Fruit fly (Drosophila melanogaster) whole organism, adult: ENCODE measurements around the gene Mur2B.

ENCODE experiments used
- CG11617 ChIP-seq: fragments of 200-800 bp; sonication (Bioruptor generic); optimal IDR thresholded peaks from 2 replicates; lab custom pipeline; 2017; ENCODE audit warnings: mild to moderate bottlenecking, missing biosample characterization, missing genetic modification reagents, missing genetic modification characterization
- CG12768 ChIP-seq: fragments of 200-800 bp; sonication (Bioruptor generic); optimal IDR thresholded peaks from 2 replicates; lab custom pipeline; 2017; ENCODE audit warnings: missing biosample characterization, missing genetic modification characterization, mild to moderate bottlenecking, moderate library complexity, missing genetic modification reagents
- CG14711 ChIP-seq: fragments of 200-800 bp; sonication (Bioruptor generic); optimal IDR thresholded peaks from 2 replicates; lab custom pipeline; 2018; ENCODE audit warnings: missing biosample characterization, mild to moderate bottlenecking, missing genetic modification characterization, moderate library complexity
- CG1620 ChIP-seq: fragments of 200-800 bp; sonication (Bioruptor generic); optimal IDR thresholded peaks from 2 replicates; lab custom pipeline; 2016; ENCODE audit warnings: missing biosample characterization, missing genetic modification characterization
- CG33017 ChIP-seq: fragments of 200-800 bp; sonication (Bioruptor generic); optimal IDR thresholded peaks from 2 replicates; lab custom pipeline; 2018; ENCODE audit warnings: missing biosample characterization, mild to moderate bottlenecking, missing genetic modification characterization, moderate library complexity
- CG5204 ChIP-seq: fragments of 200-800 bp; sonication (Bioruptor generic); optimal IDR thresholded peaks from 2 replicates; lab custom pipeline; 2016; ENCODE audit warnings: missing biosample characterization, missing genetic modification characterization
- CG7045 ChIP-seq: fragments of 200-800 bp; sonication (Bioruptor generic); optimal IDR thresholded peaks from 2 replicates; lab custom pipeline; 2017; ENCODE audit warnings: missing biosample characterization, mild to moderate bottlenecking, missing genetic modification characterization
- CG7101 ChIP-seq: fragments of 200-800 bp; sonication (Bioruptor generic); optimal IDR thresholded peaks from 2 replicates; lab custom pipeline; 2018; ENCODE audit warnings: missing biosample characterization, mild to moderate bottlenecking, missing genetic modification characterization, moderate library complexity
- Clk ChIP-seq: fragments of 200-800 bp; sonication (Bioruptor generic); optimal IDR thresholded peaks from 2 replicates; lab custom pipeline; 2017; ENCODE audit warnings: missing biosample characterization, missing genetic modification characterization
- Crg-1 ChIP-seq: fragments of 200-800 bp; sonication (Bioruptor generic); optimal IDR thresholded peaks from 2 replicates; lab custom pipeline; 2016; ENCODE audit warnings: missing biosample characterization, missing genetic modification characterization
- Hr96 ChIP-seq: fragments of 200-800 bp; sonication (Bioruptor generic); optimal IDR thresholded peaks from 2 replicates; lab custom pipeline; 2016; ENCODE audit warnings: missing biosample characterization, missing genetic modification characterization
- Mnt ChIP-seq: fragments of 200-800 bp; sonication (Bioruptor generic); optimal IDR thresholded peaks from 2 replicates; lab custom pipeline; 2016; ENCODE audit warnings: missing biosample characterization, mild to moderate bottlenecking, missing genetic modification characterization
- bab1 ChIP-seq: fragments of 200-800 bp; sonication (Bioruptor generic); optimal IDR thresholded peaks from 3 replicates; lab custom pipeline; 2019; ENCODE audit warnings: missing biosample characterization, mild to moderate bottlenecking, missing genetic modification characterization, moderate library complexity
- cic ChIP-seq: fragments of 200-800 bp; sonication (Bioruptor generic); optimal IDR thresholded peaks from 2 replicates; lab custom pipeline; 2017; ENCODE audit warnings: missing biosample characterization, mild to moderate bottlenecking, missing genetic modification characterization, moderate library complexity
- cnc ChIP-seq, 2 experiments: fragments of >200 bp; optimal IDR thresholded peaks; 2 replicates each; lab custom pipeline; 2017
- kay ChIP-seq: fragments of 200-800 bp; sonication (Bioruptor generic); peaks from one replicate; lab custom pipeline; 2016; ENCODE audit warnings: missing biosample characterization, missing genetic modification characterization, borderline replicate concordance
- ovo ChIP-seq: fragments of 200-800 bp; sonication (Bioruptor generic); optimal IDR thresholded peaks from 2 replicates; lab custom pipeline; 2016; ENCODE audit warnings: missing biosample characterization, missing genetic modification characterization
- pad ChIP-seq: fragments of 200-800 bp; sonication (Bioruptor generic); optimal IDR thresholded peaks from 3 replicates; lab custom pipeline; 2017; ENCODE audit warnings: missing biosample characterization, missing genetic modification characterization, mild to moderate bottlenecking, moderate library complexity, missing genetic modification reagents
- tj ChIP-seq: fragments of 200-800 bp; sonication (Bioruptor generic); optimal IDR thresholded peaks from 3 replicates; lab custom pipeline; 2017; ENCODE audit warnings: missing biosample characterization, mild to moderate bottlenecking, missing genetic modification characterization, moderate library complexity
- toe ChIP-seq: fragments of 200-800 bp; sonication (Bioruptor generic); optimal IDR thresholded peaks from 2 replicates; lab custom pipeline; 2016; ENCODE audit warnings: missing biosample characterization, missing genetic modification characterization

Mur2B gene

dm6 chrX:1643640-1644039 is 24.9 kb downstream of the Mur2B start:
- TF ChIP-seq CG33017 (tag; lab: Kevin White, UChicago) (no peak), CG5204 (GFP tag; lab: Kevin White, UChicago) (no peak), CG14711 (no peak), cic (GFP tag; lab: Kevin White, UChicago) (no peak), cnc (optimal IDR thresholded peaks at IDR 0.05; lab: Kevin White, UChicago) (no peak), ovo (no peak), Clk (GFP tag; lab: Kevin White, UChicago) (no peak)

DNA sequence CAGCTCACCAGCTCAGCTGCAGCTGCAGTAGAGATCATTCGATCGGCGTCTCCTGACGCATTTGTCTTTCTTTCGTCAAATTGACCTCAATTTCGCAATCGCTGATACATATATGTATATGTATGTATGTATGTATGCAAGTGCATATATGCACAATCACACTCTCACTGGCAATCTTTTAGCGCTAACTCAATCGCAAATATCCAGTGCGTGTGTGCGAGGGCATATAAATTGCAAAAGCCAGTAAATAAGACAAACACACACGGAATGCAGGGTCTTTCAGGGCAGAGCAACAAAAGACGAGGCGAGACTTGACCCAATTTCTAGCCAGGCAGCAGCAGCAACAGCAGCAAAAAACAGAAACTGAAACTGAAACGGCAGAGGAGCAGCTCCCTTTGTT is 41.0 kb downstream of the Mur2B start:
- TF ChIP-seq cnc (optimal IDR thresholded peaks at IDR 0.05; lab: Kevin White, UChicago): no peak
- TF ChIP-seq Crg-1 (GFP tag; lab: Kevin White, UChicago): no peak
- TF ChIP-seq CG7045 (GFP tag; lab: Kevin White, UChicago): no peak
- no peak for TF ChIP-seq CG12768 (GFP tag; lab: Kevin White, UChicago)
- no peak for TF ChIP-seq tj (GFP tag; lab: Kevin White, UChicago)
- TF ChIP-seq ovo: no peak
- no peak for TF ChIP-seq Hr96 (GFP tag; lab: Kevin White, UChicago)
- no peak for TF ChIP-seq cic (GFP tag; lab: Kevin White, UChicago)
- no peak for TF ChIP-seq CG1620

- TF ChIP-seq cnc (optimal IDR thresholded peaks at IDR 0.05; lab: Kevin White, UChicago) (no peak), tj (GFP tag; lab: Kevin White, UChicago) (peak; percentile 97), CG7045 (GFP tag; lab: Kevin White, UChicago) (no peak), CG33017 (tag; lab: Kevin White, UChicago) (no peak), bab1 (GFP tag; lab: Kevin White, UChicago) (no peak), toe (no peak), Crg-1 (GFP tag; lab: Kevin White, UChicago) (no peak), Clk (GFP tag; lab: Kevin White, UChicago) (no peak), CG14711 (no peak), pad (peak; percentile 13)
These were observed 43.4 kb downstream of the Mur2B start for dm6 chrX:1625142-1625541.

- TF ChIP-seq tj (GFP tag; lab: Kevin White, UChicago) (peak; percentile 96), cnc (optimal IDR thresholded peaks at IDR 0.05; lab: Kevin White, UChicago) (no peak), CG12768 (GFP tag; lab: Kevin White, UChicago) (no peak)
These were observed 44.9 kb downstream of the Mur2B start for dm6 chrX:1623655-1624054.

- TF ChIP-seq Clk (GFP tag; lab: Kevin White, UChicago) (no peak), CG14711 (no peak), Hr96 (GFP tag; lab: Kevin White, UChicago) (no peak), CG11617 (no peak), toe (no peak), kay (GFP tag; lab: Kevin White, UChicago) (no peak), ovo (no peak), CG7101 (tag; lab: Kevin White, UChicago) (no peak), CG7045 (GFP tag; lab: Kevin White, UChicago) (no peak), CG1620 (no peak), CG33017 (tag; lab: Kevin White, UChicago) (no peak), CG12768 (GFP tag; lab: Kevin White, UChicago) (no peak), pad (no peak), CG5204 (GFP tag; lab: Kevin White, UChicago) (no peak), Crg-1 (GFP tag; lab: Kevin White, UChicago) (no peak)
These were observed 45.4 kb downstream of the Mur2B start for dm6 chrX:1623163-1623562.

DNA sequence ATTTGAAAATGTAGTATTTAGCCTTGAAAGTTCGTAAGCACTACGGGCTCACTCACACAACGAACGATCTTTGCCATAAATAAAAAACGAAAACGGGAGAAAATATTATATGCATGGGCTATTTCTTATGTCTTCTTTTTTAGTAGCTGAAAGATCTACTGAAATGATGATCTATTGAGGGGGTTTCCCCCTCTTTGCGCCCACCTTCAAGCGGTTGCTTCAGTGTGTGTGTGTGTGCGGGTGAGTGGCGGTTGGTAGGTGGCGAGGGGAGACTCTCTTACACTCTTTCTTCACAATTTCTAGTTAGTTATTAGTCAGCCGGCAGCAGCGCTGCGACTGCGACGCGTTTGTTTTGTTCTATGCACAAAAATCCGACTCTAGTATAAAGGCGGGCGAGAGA is 47.2 kb downstream of the Mur2B start:
- TF ChIP-seq Crg-1 (GFP tag; lab: Kevin White, UChicago) (no peak), CG5204 (GFP tag; lab: Kevin White, UChicago) (no peak)

dm6 chrX:1619699-1620309 is 48.8 kb downstream of the Mur2B start:
- peak; percentile 92 for TF ChIP-seq pad
- no peak for TF ChIP-seq CG7045 (GFP tag; lab: Kevin White, UChicago)
- TF ChIP-seq Clk (GFP tag; lab: Kevin White, UChicago): no peak
- no peak for TF ChIP-seq Hr96 (GFP tag; lab: Kevin White, UChicago)
- peak; percentile 50 for TF ChIP-seq ovo

DNA sequence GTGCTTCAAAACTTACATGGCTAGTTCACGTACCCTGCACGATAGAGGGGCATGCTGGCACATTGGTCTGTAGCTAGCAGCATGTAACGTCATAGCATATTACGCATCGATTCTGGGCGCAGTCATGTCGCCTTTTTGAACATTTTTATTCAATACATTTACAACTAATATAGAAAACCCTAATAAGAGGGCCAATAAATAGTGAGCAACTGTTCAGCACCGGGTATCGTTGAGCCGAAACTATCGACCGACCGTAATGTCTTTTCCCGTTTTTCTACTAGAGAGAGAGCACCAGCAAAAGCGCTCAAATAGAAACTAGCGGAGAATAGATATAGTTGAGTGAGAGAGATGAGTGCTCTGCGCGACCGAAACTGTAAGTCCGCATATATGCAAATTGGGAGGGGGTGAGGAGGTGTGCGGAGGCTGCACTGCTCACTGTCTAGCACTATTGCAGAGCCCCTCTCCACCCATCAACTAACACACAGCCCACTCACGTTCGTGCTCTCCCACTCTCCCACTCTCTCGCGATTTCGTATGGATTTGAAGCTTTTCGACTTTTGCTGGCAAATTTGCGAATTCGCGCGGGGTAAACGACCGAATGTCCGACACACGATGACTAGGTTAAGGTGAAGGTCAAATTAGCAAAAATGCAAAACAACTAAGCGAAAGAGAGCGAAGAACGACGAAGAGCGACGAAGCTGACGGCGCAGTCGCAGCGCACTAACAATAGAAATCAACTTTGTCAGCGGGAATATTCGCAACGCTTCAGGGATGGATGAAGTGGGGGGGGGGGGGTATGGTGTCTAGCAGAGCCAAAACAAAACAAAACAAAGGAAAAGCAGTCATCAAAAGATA is 49.6 kb downstream of the Mur2B start:
- TF ChIP-seq ovo (peak; percentile 62), Clk (GFP tag; lab: Kevin White, UChicago) (peak; percentile 44), CG5204 (GFP tag; lab: Kevin White, UChicago) (peak; percentile 48), cnc (optimal IDR thresholded peaks at IDR 0.05; lab: Kevin White, UChicago) (peak in 1 of 2 experiments; percentile 50), kay (GFP tag; lab: Kevin White, UChicago) (peak; percentile 80), CG7045 (GFP tag; lab: Kevin White, UChicago) (peak; percentile 70), CG12768 (GFP tag; lab: Kevin White, UChicago) (peak; percentile 66), CG11617 (peak; percentile 66), CG14711 (peak; percentile 84), Crg-1 (GFP tag; lab: Kevin White, UChicago) (peak; percentile 53), tj (GFP tag; lab: Kevin White, UChicago) (peak; percentile 93), toe (peak; percentile 20), Mnt (peak; percentile 30), cic (GFP tag; lab: Kevin White, UChicago) (peak; percentile 9), CG1620 (peak; percentile 59), CG33017 (tag; lab: Kevin White, UChicago) (peak; percentile 76), Hr96 (GFP tag; lab: Kevin White, UChicago) (peak; percentile 82), CG7101 (tag; lab: Kevin White, UChicago) (peak; percentile 86), bab1 (GFP tag; lab: Kevin White, UChicago) (peak; percentile 86), pad (peak; percentile 88)
